Worm (Caenorhabditis elegans): ENCODE data around the gene fkh-7.

The fkh-7 gene

DNA sequence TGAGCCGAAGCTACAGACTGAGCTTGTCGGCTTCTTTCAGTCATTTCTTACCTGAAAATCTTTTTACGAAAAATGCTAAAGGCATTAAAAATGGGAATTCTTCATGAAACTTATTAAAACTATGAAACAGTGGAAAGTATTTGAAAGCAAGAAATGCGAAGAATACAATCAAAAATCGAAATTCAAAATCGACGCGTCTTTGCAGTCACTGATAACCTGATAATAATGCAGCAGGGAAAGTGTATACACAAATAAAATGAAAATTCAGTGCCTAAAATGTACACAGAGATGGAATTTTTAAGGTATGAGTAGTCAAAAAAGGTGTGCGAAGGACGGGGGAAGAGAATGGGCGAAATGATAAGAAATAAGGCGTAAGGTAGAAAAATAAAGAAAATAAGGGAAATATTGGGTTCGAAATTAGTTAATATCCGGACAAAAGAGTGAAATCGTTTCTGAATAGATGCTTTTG lies 30.1 kb downstream of the fkh-7 start, which contains the start of gene C39H7.4:
C39H7.4 (minus strand) TSS at position 51 of the 469 bp plus-strand sequence.
- no peak for TF ChIP-seq unc-62 (GFP tag; optimal IDR thresholded peaks at IDR 0.05)

- no peak for TF ChIP-seq unc-62 (GFP tag; optimal IDR thresholded peaks at IDR 0.05)
Observed at ce11 chrIV:5619643-5620042, 35.2 kb downstream of the fkh-7 start, which contains the start of gene srsx-16. srsx-16 (minus strand) TSS chrIV:5619743.

DNA sequence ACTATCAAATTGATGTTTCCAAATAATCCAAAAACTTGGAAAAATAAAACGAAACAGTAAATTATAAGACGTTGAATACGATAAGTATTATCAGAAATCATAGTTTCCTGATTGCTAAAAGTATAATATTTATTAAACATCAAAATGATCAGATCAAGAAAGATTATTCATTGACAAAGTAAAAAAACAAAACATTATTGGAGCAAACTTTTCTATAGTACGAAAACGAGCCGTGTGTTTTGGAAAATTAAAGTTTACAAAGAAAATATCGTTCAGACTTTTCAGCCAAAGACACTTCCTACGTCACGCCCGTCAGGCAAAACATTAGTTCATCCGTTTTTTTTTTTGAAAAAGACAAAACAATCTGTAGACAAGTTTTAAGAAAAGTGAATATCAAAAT lies 39.2 kb downstream of the fkh-7 start, which contains the start of gene srsx-15:
srsx-15 (minus strand) TSS at position 101 of the 400 bp plus-strand sequence.
- TF ChIP-seq unc-62 (GFP tag; optimal IDR thresholded peaks at IDR 0.05) = no peak

- TF ChIP-seq unc-62 (GFP tag; optimal IDR thresholded peaks at IDR 0.05) = no peak
Observed at ce11 chrIV:5627056-5627455, 42.6 kb downstream of the fkh-7 start, which contains the start of gene srsx-14. srsx-14 (minus strand) TSS chrIV:5627156.

DNA sequence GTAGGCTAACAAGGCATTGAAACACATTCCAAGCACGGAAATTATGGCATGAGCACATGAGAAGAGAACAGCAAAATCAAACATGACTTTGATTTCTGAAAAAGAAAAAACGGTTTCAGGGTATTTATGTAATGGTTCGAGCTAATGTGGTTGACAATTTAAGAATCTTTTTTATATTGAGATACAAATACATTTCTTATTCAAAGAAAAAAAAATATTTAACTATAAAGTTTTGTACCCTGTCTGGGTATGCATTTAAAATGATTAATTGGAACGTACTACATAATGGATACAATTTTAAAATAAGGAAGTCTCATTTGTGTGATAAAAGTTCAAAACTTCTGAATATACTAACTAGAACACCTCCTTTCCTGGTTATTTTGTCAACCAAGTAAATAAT lies 45.7 kb downstream of the fkh-7 start, which contains the start of gene srd-12:
srd-12 (minus strand) TSS at position 101 of the 400 bp plus-strand sequence.
- no peak for TF ChIP-seq unc-62 (GFP tag; optimal IDR thresholded peaks at IDR 0.05)

DNA sequence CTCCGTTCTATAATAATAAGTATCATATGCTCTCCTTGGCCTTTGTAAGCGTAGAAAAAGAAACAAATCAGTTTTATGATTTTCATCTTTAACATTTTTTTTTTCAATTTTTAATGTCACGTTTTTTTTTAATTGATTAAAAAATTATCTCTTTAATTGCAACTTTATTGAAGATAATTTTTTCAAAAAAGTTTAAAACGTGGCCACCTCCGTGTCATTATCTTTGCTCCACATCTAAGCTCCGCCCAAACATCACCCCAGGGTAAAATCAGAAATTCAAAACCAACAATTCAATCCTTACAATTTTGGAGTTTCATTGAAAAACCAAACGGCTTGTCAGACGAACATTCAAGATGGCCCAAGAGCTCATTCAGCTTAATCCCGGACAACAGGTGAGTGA lies 47.1 kb downstream of the fkh-7 start, which contains the start of gene ttbk-8.2:
ttbk-8.2 (plus strand) TSS at position 301 of the 400 bp plus-strand sequence.
- TF ChIP-seq unc-62 (GFP tag; optimal IDR thresholded peaks at IDR 0.05) = no peak

DNA sequence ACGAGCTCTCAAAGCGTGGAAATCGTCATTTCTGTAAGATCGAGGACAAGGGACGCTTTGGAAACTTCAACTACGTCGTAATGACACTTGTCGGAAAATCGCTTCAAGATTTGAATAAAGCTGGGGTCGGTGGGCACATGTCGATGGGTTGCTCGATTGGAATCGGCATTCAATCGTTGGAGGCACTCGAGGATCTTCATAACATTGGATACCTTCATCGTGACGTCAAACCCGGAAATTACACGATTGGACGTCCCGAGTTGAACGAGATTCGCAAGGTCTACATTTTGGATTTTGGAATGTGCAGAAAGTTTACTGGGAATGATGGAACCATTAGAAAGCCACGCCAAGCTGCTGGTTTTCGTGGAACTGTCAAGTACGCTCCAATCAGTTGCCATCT lies 48.1 kb downstream of the fkh-7 start:
- no peak for TF ChIP-seq unc-62 (GFP tag; optimal IDR thresholded peaks at IDR 0.05)

DNA sequence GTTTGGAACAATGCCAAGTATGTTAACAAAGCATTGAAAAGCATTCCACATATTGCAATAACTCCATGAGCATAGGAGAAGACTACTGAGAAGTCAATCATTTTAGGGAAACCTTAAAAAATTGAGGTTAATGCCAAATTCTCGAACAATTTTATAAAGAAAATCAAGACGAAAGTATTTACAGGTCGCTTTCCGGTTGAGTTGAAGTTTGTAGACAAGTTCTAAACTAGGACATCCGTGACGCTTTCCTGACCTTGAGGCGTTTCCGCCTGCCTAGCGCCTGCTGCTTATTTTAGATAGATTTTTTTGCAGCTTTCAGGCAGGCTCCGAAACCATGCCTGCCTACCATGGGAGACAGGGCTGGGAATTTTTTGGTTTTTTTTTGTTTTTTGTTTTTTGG lies 51.1 kb downstream of the fkh-7 start, which contains the start of gene srd-13:
srd-13 (minus strand) TSS at position 101 of the 400 bp plus-strand sequence.
- no peak for TF ChIP-seq unc-62 (GFP tag; optimal IDR thresholded peaks at IDR 0.05)

- no peak for TF ChIP-seq unc-62 (GFP tag; optimal IDR thresholded peaks at IDR 0.05)
Observed at ce11 chrIV:5645514-5646052, 61.1 kb downstream of the fkh-7 start, which contains the start of the genes srd-8 and B0547.2. srd-8 (minus strand) TSS chrIV:5645614. B0547.2 (plus strand) TSS chrIV:5646002.

- no peak for TF ChIP-seq unc-62 (GFP tag; optimal IDR thresholded peaks at IDR 0.05)
Observed at ce11 chrIV:5649073-5649583, 64.6 kb downstream of the fkh-7 start, which contains the start of gene csn-5. csn-5 (plus strand) TSS chrIV:5649533.

DNA sequence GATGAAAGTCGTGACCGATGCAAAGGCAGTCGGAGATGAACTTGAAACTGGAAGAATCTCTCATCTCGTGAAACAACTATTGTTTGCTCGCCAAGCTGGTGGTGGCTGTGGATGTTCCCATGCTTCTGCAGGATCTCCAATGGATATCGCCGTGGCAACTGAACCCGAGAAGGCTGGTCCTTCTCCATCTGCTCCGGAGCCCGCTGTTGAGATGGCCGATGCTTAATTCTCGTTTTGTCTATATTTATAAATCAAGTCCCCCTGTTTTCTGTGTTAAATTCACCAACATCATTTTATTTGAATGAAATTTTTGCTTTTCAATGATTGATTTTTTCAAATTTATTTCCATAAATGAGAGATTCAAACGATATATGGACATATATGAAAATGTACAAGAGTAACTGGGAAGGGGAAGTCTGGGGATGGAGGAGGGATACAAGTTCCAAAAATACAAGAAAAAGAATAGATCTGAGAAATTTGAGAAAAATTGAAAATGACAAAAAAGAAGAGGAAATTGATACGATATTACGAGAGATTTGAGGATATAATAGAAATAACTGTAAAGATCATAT lies 66.4 kb downstream of the fkh-7 start:
- TF ChIP-seq unc-62 (GFP tag; optimal IDR thresholded peaks at IDR 0.05) = no peak

DNA sequence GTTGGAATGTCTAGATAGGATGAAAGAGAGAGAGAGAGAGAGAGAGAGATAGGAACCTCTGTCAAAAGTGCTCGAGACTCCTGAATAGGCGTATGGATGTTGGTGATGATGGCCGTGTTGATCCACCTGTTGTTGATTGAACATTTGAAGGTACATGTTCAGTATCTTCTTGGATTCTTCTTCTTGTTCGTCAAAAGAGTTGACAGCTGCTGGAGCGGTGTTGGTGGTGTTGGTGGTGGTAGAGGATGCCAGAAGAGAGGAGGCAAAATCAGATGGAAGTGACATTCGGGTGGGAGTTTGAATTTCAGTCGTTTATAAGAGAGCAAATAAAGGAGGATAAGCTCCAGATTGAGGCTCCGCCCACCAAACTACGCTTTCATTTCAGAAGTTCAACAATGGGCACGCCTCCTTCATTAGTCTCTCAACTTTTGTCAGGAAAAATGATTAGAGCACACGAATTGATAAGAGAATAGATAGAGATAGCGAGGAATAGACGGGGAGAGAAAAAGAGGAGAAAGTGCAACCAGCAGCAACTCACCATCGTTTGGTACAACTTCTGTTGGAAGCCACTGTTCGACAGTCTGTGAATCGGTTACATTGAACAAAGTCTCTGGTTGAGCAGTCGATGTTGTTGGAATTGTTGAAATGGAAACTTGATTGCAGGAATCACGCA lies 68.5 kb downstream of the fkh-7 start:
- no peak for TF ChIP-seq unc-62 (GFP tag; optimal IDR thresholded peaks at IDR 0.05)

ce11 chrIV:5653649-5654048 lies 69.2 kb downstream of the fkh-7 start, which contains the start of gene clec-178:
clec-178 (plus strand) TSS chrIV:5653949.
- TF ChIP-seq unc-62 (GFP tag; optimal IDR thresholded peaks at IDR 0.05) = no peak

DNA sequence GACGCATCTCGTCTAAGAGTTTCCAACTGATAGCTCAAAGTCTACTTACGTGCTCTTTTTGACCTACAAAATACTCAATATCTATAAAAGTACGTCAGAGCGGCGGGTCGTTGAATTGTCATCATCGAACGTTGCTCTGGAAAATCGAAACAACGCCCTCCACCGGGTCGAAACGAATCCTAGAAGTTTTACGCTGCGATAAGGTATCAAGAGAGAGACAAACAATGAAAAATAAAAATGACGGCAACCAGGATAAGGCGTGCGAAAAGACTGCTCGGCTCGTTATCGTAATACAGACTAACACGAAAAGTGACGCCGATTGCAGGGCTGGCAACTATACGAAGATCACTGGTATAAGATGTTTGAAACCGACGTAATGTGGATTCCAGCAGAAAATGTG lies 69.7 kb downstream of the fkh-7 start:
- TF ChIP-seq unc-62 (GFP tag; optimal IDR thresholded peaks at IDR 0.05) = no peak

DNA sequence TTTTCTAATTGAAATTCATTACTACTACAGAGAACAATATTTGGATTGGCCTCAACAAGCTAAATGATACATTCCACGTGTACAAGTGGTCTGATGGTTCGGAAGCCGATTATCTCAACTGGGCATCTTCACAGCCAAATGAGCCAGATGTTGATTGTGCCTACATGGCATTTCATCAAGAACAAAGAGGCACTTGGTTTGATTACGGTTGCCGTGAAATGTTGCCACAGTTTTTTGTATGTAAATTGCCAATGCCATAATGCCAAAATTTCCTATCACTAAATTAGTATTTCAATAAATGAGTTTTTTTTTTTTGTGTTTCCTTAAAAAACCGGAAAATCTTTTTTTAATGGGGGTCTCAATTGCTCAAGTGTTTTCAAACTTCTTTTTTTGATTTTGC lies 70.2 kb downstream of the fkh-7 start:
- no peak for TF ChIP-seq unc-62 (GFP tag; optimal IDR thresholded peaks at IDR 0.05)

DNA sequence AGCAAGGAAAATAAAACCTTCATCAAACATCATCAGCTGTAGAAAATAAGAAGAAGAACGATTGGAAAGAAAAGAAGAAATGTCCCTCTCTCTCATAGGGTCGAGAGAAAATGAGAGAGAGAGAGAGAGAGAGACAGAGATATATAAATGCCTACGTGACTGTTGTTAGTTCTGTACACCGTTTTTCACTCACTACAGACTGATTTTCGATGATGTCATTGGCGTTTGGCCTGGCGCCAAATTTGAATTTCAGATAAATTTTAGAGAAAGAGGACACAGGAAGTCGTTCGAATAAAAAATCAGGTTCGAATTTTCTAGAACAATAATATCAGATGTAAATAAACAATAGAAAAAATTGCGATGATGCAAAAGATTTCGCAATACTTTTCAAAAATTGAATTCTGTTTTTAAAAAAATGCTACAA lies 71.5 kb downstream of the fkh-7 start:
- TF ChIP-seq unc-62 (GFP tag; optimal IDR thresholded peaks at IDR 0.05) = no peak

Data from whole organism, dauer.